Fruit fly (Drosophila melanogaster) whole organism, embryonic: Measurements from ENCODE around the gene Cpsf5.

ENCODE experiments used
- Bdp1 ChIP-seq: fragments of 200-800 bp; sonication (Bioruptor generic); optimal IDR thresholded peaks from 3 replicates; lab custom pipeline; 2016; ENCODE audit warnings: missing biosample characterization, missing genetic modification characterization
- CG12071 ChIP-seq: fragments of 200-800 bp; sonication (Bioruptor generic); optimal IDR thresholded peaks from 3 replicates; lab custom pipeline; 2018; ENCODE audit warnings: missing biosample characterization, mild to moderate bottlenecking, missing genetic modification characterization
- CG13123 ChIP-seq: fragments of 200-800 bp; sonication (Bioruptor generic); optimal IDR thresholded peaks from 2 replicates; lab custom pipeline; 2016; ENCODE audit warnings: missing biosample characterization, missing genetic modification characterization
- CG13894 ChIP-seq: fragments of 200-800 bp; sonication (Bioruptor generic); optimal IDR thresholded peaks from 3 replicates; lab custom pipeline; 2018; ENCODE audit warnings: missing biosample characterization, mild to moderate bottlenecking, missing genetic modification characterization, moderate library complexity
- CG14014 ChIP-seq: fragments of 200-800 bp; sonication (Bioruptor generic); IDR thresholded peaks from 2 replicates; pipeline ENCODE4 v1.3.6; 2022; ENCODE audit warnings: missing biosample characterization, missing genetic modification characterization
- CG15514 ChIP-seq: fragments of 200-800 bp; sonication (Bioruptor generic); optimal IDR thresholded peaks from 3 replicates; lab custom pipeline; 2017; ENCODE audit warnings: missing biosample characterization, missing genetic modification characterization, mild to moderate bottlenecking, moderate library complexity, missing genetic modification reagents
- CG17568 ChIP-seq: fragments of 200-800 bp; sonication (Bioruptor generic); optimal IDR thresholded peaks from 2 replicates; lab custom pipeline; 2018; ENCODE audit warnings: missing biosample characterization, mild to moderate bottlenecking, missing genetic modification characterization, moderate library complexity
- CG2199 ChIP-seq: fragments of 200-800 bp; sonication (Bioruptor generic); IDR thresholded peaks from 3 replicates; pipeline ENCODE4 v1.3.6; 2022; ENCODE audit warnings: missing biosample characterization, missing genetic modification characterization
- CG3407 ChIP-seq: fragments of 200-800 bp; sonication (Bioruptor generic); optimal IDR thresholded peaks from 2 replicates; lab custom pipeline; 2018; ENCODE audit warnings: missing biosample characterization, mild to moderate bottlenecking, missing genetic modification characterization
- CG4282 ChIP-seq: fragments of 200-800 bp; sonication (Bioruptor generic); optimal IDR thresholded peaks from 2 replicates; lab custom pipeline; 2016; ENCODE audit warnings: missing biosample characterization, missing genetic modification characterization
- CG43689 ChIP-seq: fragments of 200-800 bp; sonication (Bioruptor generic); IDR thresholded peaks from 2 replicates; pipeline ENCODE4 v1.3.6; 2022; ENCODE audit warnings: missing biosample characterization, missing genetic modification characterization
- CG4617 ChIP-seq: fragments of 200-800 bp; sonication (Bioruptor generic); optimal IDR thresholded peaks from 3 replicates; lab custom pipeline; 2016; ENCODE audit warnings: missing biosample characterization, missing genetic modification characterization, borderline replicate concordance
- CG4707 ChIP-seq: fragments of 200-800 bp; sonication (Bioruptor generic); optimal IDR thresholded peaks from 2 replicates; lab custom pipeline; 2018; ENCODE audit warnings: missing biosample characterization, mild to moderate bottlenecking, missing genetic modification characterization, moderate library complexity
- CG5245 ChIP-seq: fragments of 200-800 bp; sonication (Bioruptor generic); optimal IDR thresholded peaks from 3 replicates; lab custom pipeline; 2016; ENCODE audit warnings: missing biosample characterization, missing genetic modification characterization
- CG6272 ChIP-seq: fragments of 200-800 bp; sonication (Bioruptor generic); IDR thresholded peaks from 2 replicates; pipeline ENCODE4 v1.3.6; 2022; ENCODE audit warnings: missing biosample characterization, missing genetic modification characterization
- CG6683 ChIP-seq: fragments of 200-800 bp; sonication (Bioruptor generic); optimal IDR thresholded peaks from 2 replicates; lab custom pipeline; 2017; ENCODE audit warnings: missing biosample characterization, mild to moderate bottlenecking, missing genetic modification characterization, missing genetic modification reagents
- CG7987 ChIP-seq: fragments of 200-800 bp; sonication (Bioruptor generic); optimal IDR thresholded peaks from 2 replicates; lab custom pipeline; 2018; ENCODE audit warnings: missing biosample characterization, mild to moderate bottlenecking, missing genetic modification characterization, moderate library complexity
- CG8765 ChIP-seq: fragments of 200-800 bp; sonication (Bioruptor generic); IDR thresholded peaks from 2 replicates; pipeline ENCODE4 v1.3.6; 2022; ENCODE audit warnings: missing biosample characterization, missing genetic modification characterization
- CHES-1-like ChIP-seq: fragments of 200-800 bp; sonication (Bioruptor generic); optimal IDR thresholded peaks from 2 replicates; lab custom pipeline; 2016; ENCODE audit warnings: missing biosample characterization, missing genetic modification characterization
- Dip2 ChIP-seq: fragments of 200-800 bp; sonication (Bioruptor generic); IDR thresholded peaks from 2 replicates; pipeline ENCODE4 v1.3.6; 2022; ENCODE audit warnings: missing biosample characterization, missing genetic modification characterization
- Dip3 ChIP-seq: fragments of 200-800 bp; sonication (Bioruptor generic); optimal IDR thresholded peaks from 3 replicates; lab custom pipeline; 2016; ENCODE audit warnings: missing biosample characterization, missing genetic modification characterization
- GATAe ChIP-seq: fragments of 200-800 bp; sonication (Bioruptor generic); conservative IDR thresholded peaks from 2 replicates; pipeline ENCODE4 v1.3.6; 2022; ENCODE audit warnings: missing biosample characterization, missing genetic modification characterization
- HmgD ChIP-seq: fragments of 200-800 bp; sonication (Bioruptor generic); optimal IDR thresholded peaks from 3 replicates; lab custom pipeline; 2016; ENCODE audit warnings: missing biosample characterization, missing genetic modification characterization
- HmgZ ChIP-seq: fragments of 200-800 bp; sonication (Bioruptor generic); optimal IDR thresholded peaks from 2 replicates; lab custom pipeline; 2018; ENCODE audit warnings: missing biosample characterization, mild to moderate bottlenecking, missing genetic modification characterization
- Hr51 ChIP-seq, 2 experiments: fragments of 200-800 bp; sonication (Bioruptor generic); optimal IDR thresholded peaks; 2 replicates in 1 of 2; 3 replicates in 1 of 2; lab custom pipeline; 2016 to 2018; ENCODE audit warnings: missing biosample characterization in 2 of 2, missing genetic modification characterization in 2 of 2, mild to moderate bottlenecking in 1 of 2, moderate library complexity in 1 of 2
- Hsf ChIP-seq: fragments of 200-800 bp; sonication (Bioruptor generic); optimal IDR thresholded peaks from 3 replicates; lab custom pipeline; 2016; ENCODE audit warnings: missing biosample characterization, missing genetic modification characterization
- Jarid2 ChIP-seq: fragments of 200-800 bp; sonication (Bioruptor generic); optimal IDR thresholded peaks from 3 replicates; lab custom pipeline; 2017; ENCODE audit warnings: mild to moderate bottlenecking, missing biosample characterization, missing genetic modification reagents, missing genetic modification characterization
- Mes4 ChIP-seq: fragments of 200-800 bp; sonication (Bioruptor generic); optimal IDR thresholded peaks from 2 replicates; lab custom pipeline; 2016; ENCODE audit warnings: missing biosample characterization, missing genetic modification characterization
- NK7.1 ChIP-seq: fragments of 200-800 bp; sonication (Bioruptor generic); optimal IDR thresholded peaks from 3 replicates; lab custom pipeline; 2016; ENCODE audit warnings: missing biosample characterization, missing genetic modification characterization
- Oli ChIP-seq: fragments of 200-800 bp; sonication (Bioruptor generic); optimal IDR thresholded peaks from 2 replicates; lab custom pipeline; 2018; ENCODE audit warnings: missing biosample characterization, mild to moderate bottlenecking, missing genetic modification characterization, moderate library complexity
- Ravus ChIP-seq: fragments of 200-800 bp; sonication (Bioruptor generic); IDR thresholded peaks from 2 replicates; pipeline ENCODE4 v1.3.6; 2022; ENCODE audit warnings: missing biosample characterization, missing genetic modification characterization
- Trl ChIP-seq, 3 experiments: fragments of >200 bp in 2 of 3; fragments of 200-800 bp in 1 of 3; sonication (Bioruptor generic) in 1 of 3; optimal IDR thresholded peaks; 2 replicates in 1 of 3; 3 replicates in 2 of 3; lab custom pipeline; 2016 to 2017; ENCODE audit warnings: missing biosample characterization in 1 of 3, missing genetic modification characterization in 1 of 3
- Vsx1 ChIP-seq: fragments of 200-800 bp; sonication (Bioruptor generic); optimal IDR thresholded peaks from 2 replicates; lab custom pipeline; 2017; ENCODE audit warnings: missing biosample characterization, mild to moderate bottlenecking, missing genetic modification characterization, missing genetic modification reagents
- ac ChIP-seq: fragments of 200-800 bp; sonication (Bioruptor generic); optimal IDR thresholded peaks from 3 replicates; lab custom pipeline; 2017; ENCODE audit warnings: missing biosample characterization, mild to moderate bottlenecking, missing genetic modification characterization
- da ChIP-seq: fragments of 200-800 bp; sonication (Bioruptor generic); optimal IDR thresholded peaks from 2 replicates; lab custom pipeline; 2016; ENCODE audit warnings: missing biosample characterization, missing genetic modification characterization
- dm ChIP-seq: fragments of 200-800 bp; sonication (Bioruptor generic); optimal IDR thresholded peaks from 3 replicates; lab custom pipeline; 2016; ENCODE audit warnings: missing biosample characterization, missing genetic modification characterization
- fru ChIP-seq: fragments of >200 bp; optimal IDR thresholded peaks from 2 replicates; lab custom pipeline; 2017
- gem ChIP-seq: fragments of 200-800 bp; sonication (Bioruptor generic); optimal IDR thresholded peaks from 2 replicates; lab custom pipeline; 2019; ENCODE audit warnings: missing biosample characterization, mild to moderate bottlenecking, missing genetic modification characterization, moderate library complexity
- gsb-n ChIP-seq: fragments of 200-800 bp; sonication (Bioruptor generic); optimal IDR thresholded peaks from 3 replicates; lab custom pipeline; 2018; ENCODE audit warnings: missing biosample characterization, mild to moderate bottlenecking, missing genetic modification characterization
- h ChIP-seq: fragments of >200 bp; optimal IDR thresholded peaks from 2 replicates; lab custom pipeline; 2017
- hkb ChIP-seq, 2 experiments: fragments of 200-800 bp in 1 of 2; fragments of >200 bp in 1 of 2; sonication (Bioruptor generic) in 1 of 2; IDR thresholded peaks in 1 of 2; optimal IDR thresholded peaks in 1 of 2; 2 replicates each; pipeline versions ENCODE4 v1.3.6 to Lab custom; 2017 to 2022; ENCODE audit warnings: missing biosample characterization in 1 of 2, missing genetic modification characterization in 1 of 2
- jigr1 ChIP-seq: fragments of 200-800 bp; sonication (Bioruptor generic); IDR thresholded peaks from 3 replicates; pipeline ENCODE4 v1.3.6; 2022; ENCODE audit warnings: missing biosample characterization, missing genetic modification characterization
- jing ChIP-seq: fragments of 200-800 bp; sonication (Bioruptor generic); optimal IDR thresholded peaks from 2 replicates; lab custom pipeline; 2018; ENCODE audit warnings: missing biosample characterization, mild to moderate bottlenecking, missing genetic modification characterization
- klu ChIP-seq: fragments of 200-800 bp; sonication (Bioruptor generic); IDR thresholded peaks from 2 replicates; pipeline ENCODE4 v1.3.6; 2022; ENCODE audit warnings: missing biosample characterization, missing genetic modification characterization
- lilli ChIP-seq: fragments of 200-800 bp; sonication (Bioruptor generic); optimal IDR thresholded peaks from 3 replicates; lab custom pipeline; 2016; ENCODE audit warnings: missing biosample characterization, missing genetic modification characterization
- lola ChIP-seq, 3 experiments: fragments of >200 bp in 2 of 3; fragments of 200-800 bp in 1 of 3; sonication (Bioruptor generic) in 1 of 3; optimal IDR thresholded peaks; 2 replicates each; lab custom pipeline; 2017 to 2019; ENCODE audit warnings: missing biosample characterization in 3 of 3, missing genetic modification characterization in 3 of 3, mild to moderate bottlenecking in 1 of 3, moderate library complexity in 1 of 3
- pzg ChIP-seq: fragments of 200-800 bp; sonication (Bioruptor generic); optimal IDR thresholded peaks from 3 replicates; lab custom pipeline; 2018; ENCODE audit warnings: missing biosample characterization, mild to moderate bottlenecking, missing genetic modification characterization, moderate library complexity
- trh ChIP-seq: fragments of 200-800 bp; sonication (Bioruptor generic); optimal IDR thresholded peaks from 2 replicates; lab custom pipeline; 2016; ENCODE audit warnings: missing biosample characterization, missing genetic modification characterization
- ttk ChIP-seq: fragments of 200-800 bp; sonication (Bioruptor generic); IDR thresholded peaks from 2 replicates; pipeline ENCODE4 v2.1.2; 2022; ENCODE audit warnings: missing biosample characterization, missing genetic modification characterization
- vnd ChIP-seq: fragments of 200-800 bp; sonication (Bioruptor generic); IDR thresholded peaks from 3 replicates; pipeline ENCODE4 v1.3.6; 2022; ENCODE audit warnings: missing biosample characterization, missing genetic modification characterization; ENCODE audit not compliant: partially characterized antibody

Gene Cpsf5

DNA sequence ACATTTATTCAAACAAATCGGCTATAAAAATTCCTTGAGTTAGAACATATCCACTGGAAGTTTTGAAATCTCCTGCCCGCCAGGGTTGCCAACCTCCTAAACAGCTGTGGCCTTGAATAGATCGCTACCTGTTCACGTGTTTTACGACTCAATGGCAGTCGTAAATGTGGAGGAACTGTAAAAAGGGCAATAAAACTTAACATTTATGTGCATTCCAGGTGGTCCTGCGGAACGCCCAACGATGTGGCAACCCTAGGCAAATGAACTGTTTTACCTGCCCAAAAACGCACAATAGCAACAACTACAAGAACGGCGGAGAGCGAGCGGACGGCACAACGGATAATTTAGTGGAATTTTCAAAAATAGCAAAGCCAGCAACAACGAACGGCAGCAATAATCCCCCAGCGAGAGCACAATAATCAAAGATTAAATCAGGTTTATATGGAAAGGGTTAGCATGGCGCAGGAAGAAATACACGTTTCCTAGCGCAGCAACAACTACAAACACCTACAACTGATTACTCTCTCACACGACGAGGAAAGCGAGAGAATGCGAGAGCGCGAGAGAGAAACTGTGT lies 50.9 kb downstream of the Cpsf5 start (continued):
- TF ChIP-seq Dip3 (GFP tag; lab: Kevin White, UChicago) (peak; percentile 47), CG2199 (GFP tag; lab: Robert Waterston, UW) (peak; percentile 73; the same call in 2 of the 3 replicates), CG4282 (no peak), CG13123 (GFP tag; lab: Kevin White, UChicago) (no peak), CG6683 (GFP tag; lab: Kevin White, UChicago) (no peak), pzg (GFP tag; lab: Kevin White, UChicago) (no peak), CG3407 (GFP tag; lab: Kevin White, UChicago) (no peak), HmgZ (tag; lab: Kevin White, UChicago) (peak; percentile 19), gem (tag; lab: Kevin White, UChicago) (peak; percentile 18), hkb (optimal IDR thresholded peaks at IDR 0.05; lab: Kevin White, UChicago) (no peak), hkb (GFP tag; IDR thresholded peaks at IDR 0.05; lab: Robert Waterston, UW) (peak; percentile 69), CG8765 (GFP tag; lab: Robert Waterston, UW) (0 out of 2 replicates have a peak, but pooled peaks have one; percentile 21), dm (GFP tag; lab: Kevin White, UChicago) (peak; percentile 13), Trl (optimal IDR thresholded peaks at IDR 0.05; lab: Kevin White, UChicago) (peak in 1 of 2 experiments; percentile 96), Trl (GFP tag; optimal IDR thresholded peaks at IDR 0.05; lab: Kevin White, UChicago) (no peak), CG12071 (GFP tag; lab: Kevin White, UChicago) (peak; percentile 58), Hr51 (GFP tag; optimal IDR thresholded peaks at IDR 0.05; lab: Kevin White, UChicago) (no peak), Oli (tag; lab: Kevin White, UChicago) (peak; percentile 35), klu (GFP tag; lab: Robert Waterston, UW) (no peak), CG43689 (GFP tag; lab: Robert Waterston, UW) (no peak), CG15514 (GFP tag; lab: Kevin White, UChicago) (peak; percentile 21), CG4617 (GFP tag; lab: Kevin White, UChicago) (no peak), fru (lab: Kevin White, UChicago) (no peak), da (GFP tag; lab: Kevin White, UChicago) (no peak), jigr1 (GFP tag; lab: Robert Waterston, UW) (no peak), CG17568 (GFP tag; lab: Kevin White, UChicago) (peak; percentile 7), ttk (GFP tag; lab: Robert Waterston, UW) (0 out of 2 replicates have a peak, but pooled peaks have one; percentile 14), CG7987 (GFP tag; lab: Kevin White, UChicago) (peak; percentile 16), trh (no peak), CG13894 (tag; lab: Kevin White, UChicago) (no peak), HmgD (GFP tag; lab: Kevin White, UChicago) (no peak), Jarid2 (GFP tag; lab: Kevin White, UChicago) (peak; percentile 10), ac (GFP tag; lab: Kevin White, UChicago) (peak; percentile 29), Mes4 (GFP tag; lab: Kevin White, UChicago) (no peak), GATAe (GFP tag; lab: Robert Waterston, UW) (no peak), Hsf (GFP tag; lab: Kevin White, UChicago) (peak; percentile 29), Bdp1 (GFP tag; lab: Kevin White, UChicago) (no peak), lola (GFP tag; optimal IDR thresholded peaks at IDR 0.05; lab: Kevin White, UChicago) (no peak), lilli (GFP tag; lab: Kevin White, UChicago) (no peak), vnd (GFP tag; lab: Robert Waterston, UW) (no peak), jing (GFP tag; lab: Kevin White, UChicago) (peak; percentile 11), Vsx1 (GFP tag; lab: Kevin White, UChicago) (no peak), NK7.1 (GFP tag; lab: Kevin White, UChicago) (no peak), CG6272 (GFP tag; lab: Robert Waterston, UW) (peak; percentile 39; the same call in 1 of the 2 replicates), CHES-1-like (GFP tag; lab: Kevin White, UChicago) (no peak), gsb-n (tag; lab: Kevin White, UChicago) (no peak), Ravus (GFP tag; lab: Robert Waterston, UW) (no peak), Dip2 (GFP tag; lab: Robert Waterston, UW) (no peak), CG4707 (GFP tag; lab: Kevin White, UChicago) (no peak), CG14014 (GFP tag; lab: Robert Waterston, UW) (peak; percentile 46; the same call in 1 of the 2 replicates), CG5245 (no peak), h (lab: Kevin White, UChicago) (no peak)
